Fruit fly (Drosophila melanogaster) Kc167 (cell line): ENCODE data around the gene CG2246.

ENCODE experiments used
- Myc ChIP-seq: fragments of >200 bp; optimal IDR thresholded peaks from 2 replicates; lab custom pipeline; 2017; ENCODE audit warnings: missing external identifiers
- h ChIP-seq: fragments of >200 bp; optimal IDR thresholded peaks from 3 replicates; lab custom pipeline; 2018; ENCODE audit warnings: missing external identifiers
- ttk ChIP-seq: sonication (Bioruptor generic); optimal IDR thresholded peaks from 2 replicates; lab custom pipeline; 2017; ENCODE audit warnings: missing external identifiers

DNA sequence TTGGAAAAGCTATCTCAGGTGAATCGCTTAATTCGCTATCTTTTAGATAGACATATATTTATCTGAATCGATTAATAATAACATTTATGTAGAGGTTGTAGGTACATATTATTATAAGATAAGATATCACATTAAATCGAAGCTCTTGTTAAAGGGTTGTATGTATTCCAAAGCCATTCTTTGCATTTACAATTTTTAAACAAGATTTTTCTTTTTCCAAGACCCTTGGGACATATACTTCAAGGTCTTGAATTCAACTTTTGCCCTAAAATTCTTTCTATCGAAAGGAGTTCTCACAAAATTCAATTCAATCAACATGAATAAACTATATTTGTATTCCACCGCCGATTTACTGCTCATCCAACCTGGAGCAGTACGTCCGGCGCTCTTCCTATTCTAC is 47.6 kb upstream of the CG2246 start, which contains the start of gene CG34432:
- TF ChIP-seq h (no peak), ttk (lab: Kevin White, UChicago) (no peak), Myc (lab: Kevin White, UChicago) (no peak)
